Worm (Caenorhabditis elegans) whole organism, young adult: Measurements from ENCODE around the gene C06H2.2.
A peak's percentile ranks its signal among the peaks of the same experiment; 100 is the strongest.

Experiments
- B0019.2 ChIP-seq: fragments of 200-800 bp; sonication (Bioruptor generic); conservative IDR thresholded peaks from 2 replicates; pipeline ENCODE4 v1.3.6; 2022; ENCODE audit warnings: missing genetic modification reagents, missing genetic modification characterization, missing compliant biosample characterization
- B0035.1 ChIP-seq: sonication (generic microtip); optimal IDR thresholded peaks from 2 replicates; lab custom pipeline; 2016; ENCODE audit warnings: missing genetic modification characterization, mild to moderate bottlenecking, missing compliant biosample characterization, missing genotype, missing genetic modification reagents
- B0261.1 ChIP-seq: sonication (generic microtip); optimal IDR thresholded peaks from 2 replicates; lab custom pipeline; 2016; ENCODE audit warnings: mild to moderate bottlenecking, missing genetic modification characterization, moderate library complexity, missing compliant biosample characterization
- C06A6.2 ChIP-seq: fragments of 200-800 bp; sonication (Bioruptor generic); conservative IDR thresholded peaks from 2 replicates; pipeline ENCODE4 v1.3.6; 2022; ENCODE audit warnings: missing genetic modification characterization, missing compliant biosample characterization
- D2030.7 ChIP-seq: fragments of 200-800 bp; sonication (Bioruptor generic); IDR thresholded peaks from 2 replicates; pipeline ENCODE4 v1.3.6; 2022; ENCODE audit warnings: missing genetic modification reagents, missing genetic modification characterization, missing compliant biosample characterization
- F23B12.7 ChIP-seq: sonication (generic microtip); optimal IDR thresholded peaks from 2 replicates; lab custom pipeline; 2017; ENCODE audit warnings: missing genetic modification characterization, mild to moderate bottlenecking, missing compliant biosample characterization, antibody characterized with exemption, moderate library complexity; ENCODE audit not compliant: insufficient read depth
- F55B11.4 ChIP-seq: sonication (generic microtip); optimal IDR thresholded peaks from 2 replicates; lab custom pipeline; 2016; ENCODE audit warnings: missing compliant biosample characterization, missing genetic modification characterization, borderline replicate concordance; ENCODE audit not compliant: insufficient read depth
- K12H6.12 ChIP-seq: fragments of 200-800 bp; sonication (Bioruptor generic); optimal IDR thresholded peaks from 2 replicates; lab custom pipeline; 2018; ENCODE audit warnings: mild to moderate bottlenecking, missing genetic modification characterization, missing compliant biosample characterization
- Y53F4B.3 ChIP-seq: fragments of 200-800 bp; sonication (Bioruptor generic); IDR thresholded peaks from 2 replicates; pipeline ENCODE4 v1.3.6; 2022; ENCODE audit warnings: missing genetic modification reagents, missing genetic modification characterization, missing compliant biosample characterization
- Y56A3A.18 ChIP-seq: fragments of 200-800 bp; sonication (Bioruptor generic); IDR thresholded peaks from 2 replicates; pipeline ENCODE4 v1.3.6; 2022; ENCODE audit warnings: missing genetic modification reagents, missing genetic modification characterization, missing compliant biosample characterization
- Y67H2A.10 ChIP-seq: fragments of 200-800 bp; sonication (Bioruptor generic); conservative IDR thresholded peaks from 2 replicates; pipeline ENCODE4 v1.3.6; 2022; ENCODE audit warnings: missing genetic modification reagents, missing genetic modification characterization, missing compliant biosample characterization
- Y95B8A.8 ChIP-seq: fragments of 200-800 bp; sonication (Bioruptor generic); IDR thresholded peaks from 2 replicates; pipeline ENCODE4 v1.3.6; 2022; ENCODE audit warnings: missing genetic modification reagents, missing genetic modification characterization, missing compliant biosample characterization
- ama-1 ChIP-seq, 3 experiments: fragments of 150-350 bp in 1 of 3; sonication (generic microtip) in 2 of 3; optimal IDR thresholded peaks; 2 replicates each; lab custom pipeline; 2014 to 2018; ENCODE audit warnings: missing biosample characterization in 2 of 3, missing genetic modification characterization in 2 of 3, missing genetic modification reagents in 2 of 3
- aptf-2 ChIP-seq: fragments of 200-800 bp; sonication (Bioruptor generic); conservative IDR thresholded peaks from 2 replicates; pipeline ENCODE4 v1.3.6; 2022; ENCODE audit warnings: missing genetic modification reagents, missing genetic modification characterization, missing compliant biosample characterization
- aptf-3 ChIP-seq: fragments of 200-800 bp; sonication (Bioruptor generic); IDR thresholded peaks from 2 replicates; pipeline ENCODE4 v1.3.6; 2022; ENCODE audit warnings: missing genetic modification characterization, missing compliant biosample characterization
- atf-7 ChIP-seq: sonication (generic microtip); optimal IDR thresholded peaks from 2 replicates; lab custom pipeline; 2017; ENCODE audit warnings: mild to moderate bottlenecking, missing genetic modification characterization, missing compliant biosample characterization
- athp-1 ChIP-seq: sonication (generic microtip); optimal IDR thresholded peaks from 2 replicates; lab custom pipeline; 2017; ENCODE audit warnings: mild to moderate bottlenecking, missing genetic modification characterization, missing compliant biosample characterization
- attf-3 ChIP-seq: fragments of 200-800 bp; sonication (Bioruptor generic); conservative IDR thresholded peaks from 2 replicates; pipeline ENCODE4 v1.3.6; 2022; ENCODE audit warnings: missing genetic modification reagents, missing genetic modification characterization, missing compliant biosample characterization
- cebp-1 ChIP-seq, 2 experiments: fragments of 200-800 bp in 1 of 2; sonication (Bioruptor generic) in 1 of 2; sonication (generic microtip) in 1 of 2; IDR thresholded peaks in 1 of 2; optimal IDR thresholded peaks in 1 of 2; 2 replicates each; pipeline versions ENCODE4 v1.3.6 to Lab custom; 2017 to 2022; ENCODE audit warnings: missing compliant biosample characterization in 2 of 2, missing genetic modification characterization in 2 of 2, mild to moderate bottlenecking in 1 of 2, missing genetic modification reagents in 1 of 2, moderate library complexity in 1 of 2
- ceh-40 ChIP-seq: fragments of 200-800 bp; sonication (Bioruptor generic); IDR thresholded peaks from 2 replicates; pipeline ENCODE4 v1.3.6; 2022; ENCODE audit warnings: missing genetic modification characterization, missing compliant biosample characterization
- ceh-79 ChIP-seq: sonication (generic microtip); optimal IDR thresholded peaks from 2 replicates; lab custom pipeline; 2017; ENCODE audit warnings: mild to moderate bottlenecking, missing genetic modification characterization, missing compliant biosample characterization
- ekl-4 ChIP-seq: fragments of 200-800 bp; sonication (Bioruptor generic); IDR thresholded peaks from 2 replicates; pipeline ENCODE4 v1.3.6; 2022; ENCODE audit warnings: missing genetic modification reagents, missing genetic modification characterization, missing compliant biosample characterization
- hlh-12 ChIP-seq: sonication (generic microtip); optimal IDR thresholded peaks from 2 replicates; lab custom pipeline; 2016; ENCODE audit warnings: missing genetic modification characterization, missing compliant biosample characterization
- lag-1 ChIP-seq: fragments of 200-800 bp; sonication (Bioruptor generic); IDR thresholded peaks from 2 replicates; pipeline ENCODE4 v1.3.6; 2022; ENCODE audit warnings: missing genetic modification reagents, missing genetic modification characterization, missing compliant biosample characterization
- lin-26 ChIP-seq: fragments of 200-800 bp; sonication (Bioruptor generic); IDR thresholded peaks from 2 replicates; pipeline ENCODE4 v1.3.6; 2022; ENCODE audit warnings: missing genetic modification reagents, missing genetic modification characterization, missing compliant biosample characterization
- lin-35 ChIP-seq, 3 experiments: fragments of 150-350 bp in 2 of 3; sonication (generic microtip) in 1 of 3; optimal IDR thresholded peaks; 2 replicates each; lab custom pipeline; 2014 to 2018; ENCODE audit warnings: missing biosample characterization in 3 of 3, missing genetic modification characterization in 3 of 3, missing genetic modification reagents in 3 of 3
- lin-40 ChIP-seq: sonication (generic microtip); optimal IDR thresholded peaks from 2 replicates; lab custom pipeline; 2016; ENCODE audit warnings: missing genetic modification characterization, mild to moderate bottlenecking, missing compliant biosample characterization, missing genotype, missing genetic modification reagents
- lir-1 ChIP-seq: fragments of 200-800 bp; sonication (Bioruptor generic); conservative IDR thresholded peaks from 2 replicates; pipeline ENCODE4 v1.3.6; 2022; ENCODE audit warnings: missing genetic modification reagents, missing genetic modification characterization, missing compliant biosample characterization
- lsy-27 ChIP-seq: sonication (generic microtip); optimal IDR thresholded peaks from 2 replicates; lab custom pipeline; 2017; ENCODE audit warnings: missing genetic modification characterization, mild to moderate bottlenecking, missing compliant biosample characterization, antibody characterized with exemption, missing genotype, borderline replicate concordance; ENCODE audit not compliant: insufficient read depth
- mel-28 ChIP-seq: sonication (generic microtip); optimal IDR thresholded peaks from 2 replicates; lab custom pipeline; 2016; ENCODE audit warnings: borderline replicate concordance, mild to moderate bottlenecking, missing genetic modification characterization, missing compliant biosample characterization
- mxl-1 ChIP-seq: sonication (generic microtip); optimal IDR thresholded peaks from 2 replicates; lab custom pipeline; 2016; ENCODE audit warnings: missing genetic modification characterization, missing compliant biosample characterization
- nhr-80 ChIP-seq: sonication (generic microtip); optimal IDR thresholded peaks from 2 replicates; lab custom pipeline; 2016; ENCODE audit warnings: missing genetic modification characterization, missing compliant biosample characterization
- pha-4 ChIP-seq: fragments of 150-350 bp; sonication (generic microtip); optimal IDR thresholded peaks from 2 replicates; lab custom pipeline; 2014; ENCODE audit warnings: missing biosample characterization, missing genetic modification reagents, missing genetic modification characterization
- rcor-1 ChIP-seq: fragments of 200-800 bp; sonication (Bioruptor generic); IDR thresholded peaks from 2 replicates; pipeline ENCODE4 v1.3.6; 2022; ENCODE audit warnings: missing genetic modification reagents, missing genetic modification characterization, missing compliant biosample characterization
- rec-8 ChIP-seq, 2 experiments: sonication (generic microtip); optimal IDR thresholded peaks; 2 replicates each; lab custom pipeline; 2016; ENCODE audit warnings: mild to moderate bottlenecking in 2 of 2, missing genetic modification characterization in 2 of 2, missing genetic modification reagents in 2 of 2, missing genotype in 2 of 2, missing biosample characterization in 1 of 2, missing compliant biosample characterization in 1 of 2, moderate library complexity in 1 of 2
- repo-1 ChIP-seq: sonication (generic microtip); optimal IDR thresholded peaks from 2 replicates; lab custom pipeline; 2017; ENCODE audit warnings: mild to moderate bottlenecking, missing genetic modification characterization, missing compliant biosample characterization
- sdz-38 ChIP-seq: sonication (generic microtip); optimal IDR thresholded peaks from 2 replicates; lab custom pipeline; 2016; ENCODE audit warnings: missing genotype, missing genetic modification characterization, missing compliant biosample characterization
- sea-2 ChIP-seq: fragments of 200-800 bp; sonication (Bioruptor generic); IDR thresholded peaks from 2 replicates; pipeline ENCODE4 v1.3.6; 2022; ENCODE audit warnings: missing genetic modification characterization, missing compliant biosample characterization
- snpc-3.4 ChIP-seq: sonication (generic microtip); optimal IDR thresholded peaks from 2 replicates; lab custom pipeline; 2017; ENCODE audit warnings: missing genetic modification characterization, mild to moderate bottlenecking, missing compliant biosample characterization, antibody characterized with exemption, moderate library complexity, missing genotype, missing genetic modification reagents
- snpc-4 ChIP-seq, 5 experiments: fragments of 150-350 bp in 1 of 5; sonication (generic microtip) in 4 of 5; optimal IDR thresholded peaks; 2 replicates each; lab custom pipeline; 2014 to 2018; ENCODE audit warnings: missing genetic modification characterization in 5 of 5, missing biosample characterization in 3 of 5, antibody characterized with exemption in 2 of 5, mild to moderate bottlenecking in 2 of 5, missing compliant biosample characterization in 2 of 5, missing genotype in 2 of 5, moderate library complexity in 2 of 5, missing genetic modification reagents in 1 of 5
- zfh-2 ChIP-seq: fragments of 200-800 bp; sonication (Bioruptor generic); conservative IDR thresholded peaks from 2 replicates; pipeline ENCODE4 v1.3.6; 2022; ENCODE audit warnings: missing genetic modification reagents, missing genetic modification characterization, missing compliant biosample characterization
- zim-3 ChIP-seq: sonication (generic microtip); optimal IDR thresholded peaks from 2 replicates; lab custom pipeline; 2017; ENCODE audit warnings: mild to moderate bottlenecking, missing genetic modification characterization, moderate library complexity, missing compliant biosample characterization
- ztf-25 ChIP-seq: fragments of 200-800 bp; sonication (Bioruptor generic); IDR thresholded peaks from 2 replicates; pipeline ENCODE4 v1.3.6; 2022; ENCODE audit warnings: missing genetic modification reagents, missing genetic modification characterization, missing compliant biosample characterization
- ztf-26 ChIP-seq: sonication (generic microtip); optimal IDR thresholded peaks from 2 replicates; lab custom pipeline; 2017; ENCODE audit warnings: missing genetic modification characterization, missing compliant biosample characterization
- ztf-28 ChIP-seq: fragments of 200-800 bp; sonication (Bioruptor generic); IDR thresholded peaks from 2 replicates; pipeline ENCODE4 v1.3.6; 2022; ENCODE audit warnings: missing genetic modification reagents, missing genetic modification characterization, missing compliant biosample characterization
- ztf-6 ChIP-seq: fragments of 200-800 bp; sonication (Bioruptor generic); IDR thresholded peaks from 2 replicates; pipeline ENCODE4 v1.3.6; 2022; ENCODE audit warnings: missing genetic modification reagents, missing genetic modification characterization, missing compliant biosample characterization

The C06H2.2 gene

DNA sequence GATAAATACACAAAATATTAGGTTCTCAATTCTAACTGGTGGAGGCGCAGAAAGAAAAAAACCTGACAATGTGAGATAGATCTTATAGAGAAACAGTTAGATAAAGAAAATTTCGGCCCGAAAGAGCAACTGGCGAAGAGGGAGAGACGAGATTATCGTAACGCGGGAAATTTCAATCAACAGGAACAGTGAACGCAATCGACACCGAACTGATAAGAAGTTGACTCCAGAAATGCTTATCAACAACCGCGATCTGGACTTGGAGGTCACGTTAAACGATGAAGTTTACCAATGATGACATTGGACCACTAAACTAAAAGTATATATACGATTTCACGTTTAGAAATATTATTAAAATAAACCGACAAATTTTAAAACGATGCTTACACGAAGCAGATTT is 48.6 kb upstream of the C06H2.2 start (continued):
- peak; percentile 81 for TF ChIP-seq snpc-3.4 (tag; lab: Kevin White, UChicago)
- peak; percentile 73 for TF ChIP-seq ama-1 (optimal IDR thresholded peaks at IDR 0.05; lab: Kevin White, UChicago)
- TF ChIP-seq ama-1 (GFP tag; optimal IDR thresholded peaks at IDR 0.05; lab: Kevin White, UChicago): no peak
- no peak for TF ChIP-seq pha-4 (tag; lab: Kevin White, UChicago)
- TF ChIP-seq ztf-28 (GFP tag; lab: Robert Waterston, UW): no peak
- TF ChIP-seq ztf-6 (GFP tag; lab: Robert Waterston, UW): no peak
- 0 out of 2 replicates have a peak, but pooled peaks have one; percentile 32 for TF ChIP-seq ceh-40 (GFP tag; lab: Robert Waterston, UW)
- TF ChIP-seq ztf-25: no peak
- TF ChIP-seq Y67H2A.10 (GFP tag; lab: Robert Waterston, UW): no peak
- TF ChIP-seq lag-1 (GFP tag; lab: Robert Waterston, UW): no peak
- TF ChIP-seq aptf-3 (GFP tag; lab: Robert Waterston, UW): peak; percentile 90
- TF ChIP-seq repo-1 (tag; lab: Kevin White, UChicago): peak; percentile 64
- peak; percentile 72 for TF ChIP-seq athp-1 (tag; lab: Kevin White, UChicago)
- TF ChIP-seq zim-3 (tag; lab: Kevin White, UChicago): peak; percentile 47
- no peak for TF ChIP-seq aptf-2 (GFP tag; lab: Robert Waterston, UW)
- TF ChIP-seq sea-2 (GFP tag; lab: Robert Waterston, UW): no peak
- no peak for TF ChIP-seq mel-28 (tag; lab: Kevin White, UChicago)
- no peak for TF ChIP-seq cebp-1 (GFP tag; IDR thresholded peaks at IDR 0.05; lab: Robert Waterston, UW)
- TF ChIP-seq cebp-1 (tag; optimal IDR thresholded peaks at IDR 0.05; lab: Kevin White, UChicago): peak; percentile 40
- TF ChIP-seq F23B12.7 (tag; lab: Kevin White, UChicago): peak; percentile 39
- TF ChIP-seq D2030.7 (GFP tag; lab: Robert Waterston, UW): 0 out of 2 replicates have a peak, but pooled peaks have one; percentile 30
- peak; percentile 37 for TF ChIP-seq lin-40 (tag; lab: Kevin White, UChicago)
- no peak for TF ChIP-seq C06A6.2 (GFP tag; lab: Robert Waterston, UW)
- TF ChIP-seq K12H6.12 (tag; lab: Kevin White, UChicago): no peak
- TF ChIP-seq atf-7 (tag; lab: Kevin White, UChicago): peak; percentile 70
- TF ChIP-seq ceh-79 (tag; lab: Kevin White, UChicago): no peak
- no peak for TF ChIP-seq hlh-12
- peak; percentile 64 for TF ChIP-seq Y95B8A.8 (GFP tag; lab: Robert Waterston, UW)
- no peak for TF ChIP-seq B0019.2
- no peak for TF ChIP-seq lsy-27 (tag; lab: Kevin White, UChicago)
- no peak for TF ChIP-seq lir-1 (GFP tag; lab: Robert Waterston, UW)
- TF ChIP-seq ztf-26 (tag; lab: Kevin White, UChicago): no peak
- TF ChIP-seq B0261.1: no peak
- TF ChIP-seq sdz-38: no peak
- TF ChIP-seq nhr-80 (tag; lab: Kevin White, UChicago): peak; percentile 20
- no peak for TF ChIP-seq attf-3
- TF ChIP-seq Y56A3A.18 (GFP tag; lab: Robert Waterston, UW): peak; percentile 88
- no peak for TF ChIP-seq mxl-1 (tag; lab: Kevin White, UChicago)
- peak; percentile 75; the same call in 1 of the 2 replicates for TF ChIP-seq rcor-1 (GFP tag; lab: Robert Waterston, UW)
- TF ChIP-seq B0035.1: peak; percentile 24
- no peak for TF ChIP-seq F55B11.4 (tag; lab: Kevin White, UChicago)
- TF ChIP-seq rec-8 (tag; optimal IDR thresholded peaks at IDR 0.05; lab: Kevin White, UChicago): peak in 1 of 2 experiments; percentile 2
- TF ChIP-seq zfh-2 (GFP tag; lab: Robert Waterston, UW): no peak
- TF ChIP-seq lin-35 (GFP tag; optimal IDR thresholded peaks at IDR 0.05; lab: Kevin White, UChicago): peak in 1 of 3 experiments; percentile 81
- TF ChIP-seq lin-26 (GFP tag; lab: Robert Waterston, UW): peak; percentile 73; the same call in 1 of the 2 replicates
- TF ChIP-seq ekl-4 (GFP tag; lab: Robert Waterston, UW): peak; percentile 95
- no peak for TF ChIP-seq Y53F4B.3 (GFP tag; lab: Robert Waterston, UW)
- peak; percentile 28 for TF ChIP-seq snpc-4 (GFP tag; optimal IDR thresholded peaks at IDR 0.05; lab: Kevin White, UChicago)
- TF ChIP-seq snpc-4 (tag; optimal IDR thresholded peaks at IDR 0.05; lab: Kevin White, UChicago): peak in 3 of 4 experiments; percentile 50 to 52 (median 50)
